Fruit fly (Drosophila melanogaster) whole organism, prepupa: ENCODE measurements around the gene ND-B17.

Experiments used
- Blimp-1 ChIP-seq: fragments of 200-800 bp; sonication (Bioruptor generic); optimal IDR thresholded peaks from 3 replicates; lab custom pipeline; 2017; ENCODE audit warnings: missing biosample characterization, missing genetic modification characterization, mild to moderate bottlenecking, moderate library complexity, missing genetic modification reagents
- CG6276 ChIP-seq: fragments of 200-800 bp; sonication (Bioruptor generic); optimal IDR thresholded peaks from 2 replicates; lab custom pipeline; 2017; ENCODE audit warnings: missing biosample characterization, mild to moderate bottlenecking, missing genetic modification characterization
- CG6792 ChIP-seq: fragments of 200-800 bp; sonication (Bioruptor generic); optimal IDR thresholded peaks from 3 replicates; lab custom pipeline; 2016; ENCODE audit warnings: missing biosample characterization, missing genetic modification characterization
- Eip75B ChIP-seq: fragments of 200-800 bp; sonication (Bioruptor generic); optimal IDR thresholded peaks from 3 replicates; lab custom pipeline; 2016; ENCODE audit warnings: missing biosample characterization, missing genetic modification characterization
- Sox102F ChIP-seq: fragments of 200-800 bp; sonication (Bioruptor generic); optimal IDR thresholded peaks from 2 replicates; lab custom pipeline; 2016; ENCODE audit warnings: missing biosample characterization, mild to moderate bottlenecking, missing genetic modification characterization
- cyc ChIP-seq: fragments of 200-800 bp; sonication (Bioruptor generic); optimal IDR thresholded peaks from 3 replicates; lab custom pipeline; 2016; ENCODE audit warnings: missing biosample characterization, missing genetic modification characterization
- fkh ChIP-seq: fragments of 200-800 bp; sonication (Bioruptor generic); optimal IDR thresholded peaks from 3 replicates; lab custom pipeline; 2017; ENCODE audit warnings: missing biosample characterization, mild to moderate bottlenecking, missing genetic modification characterization, moderate library complexity
- pdm3 ChIP-seq: fragments of 200-800 bp; sonication (Bioruptor generic); optimal IDR thresholded peaks from 3 replicates; lab custom pipeline; 2016; ENCODE audit warnings: missing biosample characterization, missing genetic modification characterization

- TF ChIP-seq CG6792 (GFP tag; lab: Kevin White, UChicago) (peak; percentile 86), pdm3 (peak; percentile 83), Blimp-1 (GFP tag; lab: Kevin White, UChicago) (peak; percentile 86), cyc (GFP tag; lab: Kevin White, UChicago) (peak; percentile 86), fkh (peak; percentile 62), Sox102F (GFP tag; lab: Kevin White, UChicago) (peak; percentile 87), CG6276 (GFP tag; lab: Kevin White, UChicago) (no peak), Eip75B (peak; percentile 77)
Observed at dm6 chr2L:15761409-15762407, 10.8 kb upstream of the ND-B17 start.
